Fruit fly (Drosophila melanogaster): ENCODE measurements around the gene RPA2.

RPA2 gene

DNA sequence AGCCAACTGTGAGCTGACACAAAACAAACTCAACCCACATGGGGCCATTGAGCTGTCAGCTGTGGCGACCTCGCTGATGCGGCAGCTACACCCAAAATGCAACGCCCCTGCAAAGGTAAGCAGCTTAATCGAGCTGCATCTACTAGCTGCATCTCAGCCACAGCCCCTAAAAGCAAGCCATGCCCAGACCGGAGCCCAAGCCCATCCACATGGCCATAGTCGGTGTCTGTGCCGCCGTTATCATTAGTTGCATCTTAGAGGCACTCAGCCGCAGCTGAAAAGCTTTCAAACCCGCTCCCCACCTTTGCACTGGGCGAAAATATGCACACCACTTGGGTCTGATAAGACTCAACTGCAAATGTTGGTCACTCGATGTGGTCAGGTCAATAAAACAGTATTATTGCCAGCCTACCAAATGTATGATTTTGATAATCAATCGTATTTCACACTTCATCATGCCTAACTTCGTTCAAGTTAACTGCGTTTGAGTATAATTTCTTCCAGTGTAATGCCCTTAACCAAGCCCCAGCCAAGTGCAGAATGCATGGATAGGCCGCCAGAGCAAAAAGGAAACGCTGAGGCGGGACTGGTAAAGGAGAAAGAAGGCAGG lies 48.2 kb upstream of the RPA2 start (continued):
- TF ChIP-seq BtbVII (GFP tag; optimal IDR thresholded peaks at IDR 0.05) (no peak), Hr39 (optimal IDR thresholded peaks at IDR 0.05) (no peak), Rfx (GFP tag; IDR thresholded peaks at IDR 0.05) (no peak), zf30C (GFP tag; optimal IDR thresholded peaks at IDR 0.05) (peak; percentile 55), CG33557 (GFP tag; optimal IDR thresholded peaks at IDR 0.05) (peak; percentile 45), CG11504 (tag; optimal IDR thresholded peaks at IDR 0.05) (peak; percentile 77), CG6854 (GFP tag; optimal IDR thresholded peaks at IDR 0.05) (no peak), so (GFP tag; IDR thresholded peaks at IDR 0.05) (no peak), slp2 (GFP tag; optimal IDR thresholded peaks at IDR 0.05) (peak; percentile 51), slou (GFP tag; optimal IDR thresholded peaks at IDR 0.05) (peak; percentile 3), chn (GFP tag; optimal IDR thresholded peaks at IDR 0.05) (peak; percentile 59), Ssrp (tag; optimal IDR thresholded peaks at IDR 0.05) (peak; percentile 66), CG14710 (tag; optimal IDR thresholded peaks at IDR 0.05) (peak; percentile 63)

DNA sequence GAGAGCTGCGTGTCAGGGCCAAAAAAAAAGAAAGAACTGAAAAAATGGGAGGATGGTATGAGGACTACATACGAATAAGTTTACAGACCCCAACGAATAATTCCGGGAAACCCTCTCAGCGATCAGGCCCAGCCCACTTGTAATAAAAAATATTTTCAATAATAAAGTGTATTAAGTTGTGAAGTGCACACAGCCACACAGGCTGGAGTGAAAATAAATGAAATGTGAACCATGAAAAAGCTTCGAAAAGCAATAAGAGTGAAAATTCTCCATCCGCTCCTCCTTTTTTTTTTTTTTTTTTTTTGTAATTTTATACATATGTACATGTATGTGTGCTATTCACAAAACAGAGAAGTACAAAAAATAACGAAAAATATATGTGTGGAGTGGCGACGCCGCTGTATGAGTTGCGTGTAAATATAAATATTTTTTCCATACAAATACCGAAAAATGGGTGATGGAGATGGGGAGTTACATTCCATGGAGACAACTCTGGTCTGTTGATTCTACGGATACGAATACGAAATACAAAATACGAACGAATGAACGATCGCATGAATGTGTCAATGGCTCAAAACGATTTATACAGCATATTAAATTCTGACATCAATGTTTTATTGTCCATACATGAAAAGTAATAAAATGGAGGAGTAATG lies 45.8 kb upstream of the RPA2 start:
- TF ChIP-seq cg (GFP tag; optimal IDR thresholded peaks at IDR 0.05) (peak; percentile 30), gfzf (GFP tag; optimal IDR thresholded peaks at IDR 0.05) (no peak), sqz (GFP tag; optimal IDR thresholded peaks at IDR 0.05) (peak; percentile 38), Fer1 (GFP tag; optimal IDR thresholded peaks at IDR 0.05) (no peak), Nf-YB (GFP tag; optimal IDR thresholded peaks at IDR 0.05) (no peak), toy (GFP tag; IDR thresholded peaks at IDR 0.05) (no peak), PHDP (tag; optimal IDR thresholded peaks at IDR 0.05) (peak; percentile 28), CG9817 (tag; optimal IDR thresholded peaks at IDR 0.05) (no peak), Xrp1 (GFP tag; IDR thresholded peaks at IDR 0.05) (0 out of 2 replicates have a peak, but pooled peaks have one; percentile 5), mld (GFP tag; IDR thresholded peaks at IDR 0.05; ENCODE audit: partially characterized antibody) (no peak), sens (GFP tag) (peak; percentile 72), CG3163 (GFP tag; optimal IDR thresholded peaks at IDR 0.05) (no peak), Eip74EF (GFP tag; optimal IDR thresholded peaks at IDR 0.05) (no peak), ac (GFP tag; optimal IDR thresholded peaks at IDR 0.05) (peak; percentile 2), CG6791 (GFP tag; IDR thresholded peaks at IDR 0.05; ENCODE audit: partially characterized antibody) (no peak), CG15601 (tag; optimal IDR thresholded peaks at IDR 0.05) (no peak), CG2199 (GFP tag; IDR thresholded peaks at IDR 0.05) (peak; percentile 64; the same call in 2 of the 3 replicates), CG3847 (GFP tag; IDR thresholded peaks at IDR 0.05) (no peak), Med (GFP tag) (peak; percentile 11), CG16863 (GFP tag; optimal IDR thresholded peaks at IDR 0.05) (no peak), ERR (GFP tag; optimal IDR thresholded peaks at IDR 0.05) (no peak), CG18619 (GFP tag; optimal IDR thresholded peaks at IDR 0.05) (no peak), CHES-1-like (GFP tag; optimal IDR thresholded peaks at IDR 0.05) (no peak), sim (GFP tag; IDR thresholded peaks at IDR 0.05) (no peak), eve (GFP tag; optimal IDR thresholded peaks at IDR 0.05) (peak in 1 of 2 experiments; percentile 27), Six4 (GFP tag; optimal IDR thresholded peaks at IDR 0.05) (no peak), CG1529 (GFP tag; optimal IDR thresholded peaks at IDR 0.05) (peak; percentile 5), wdn (GFP tag; IDR thresholded peaks at IDR 0.05) (no peak), sd (tag; optimal IDR thresholded peaks at IDR 0.05) (peak; percentile 64)
